Fruit fly (Drosophila melanogaster): ENCODE data around the gene Tsp26A.

The Tsp26A gene

dm6 chr2L:5977070-5977728, 22.8 kb upstream of the Tsp26A start (continued):
- TF ChIP-seq CG11398 (GFP tag; optimal IDR thresholded peaks at IDR 0.05) (no peak), al (GFP tag; IDR thresholded peaks at IDR 0.05) (no peak), CG9437 (GFP tag; optimal IDR thresholded peaks at IDR 0.05) (no peak), Xbp1 (GFP tag; optimal IDR thresholded peaks at IDR 0.05) (no peak), CG31365 (tag; optimal IDR thresholded peaks at IDR 0.05) (no peak), yki (optimal IDR thresholded peaks at IDR 0.05) (peak; percentile 19), Neu2 (GFP tag; optimal IDR thresholded peaks at IDR 0.05; ENCODE audit: borderline replicate concordance) (no peak), ham (GFP tag; IDR thresholded peaks at IDR 0.05) (no peak), CG4707 (GFP tag; optimal IDR thresholded peaks at IDR 0.05) (no peak), CG4328 (GFP tag; optimal IDR thresholded peaks at IDR 0.05) (peak; percentile 0), CG10431 (GFP tag; optimal IDR thresholded peaks at IDR 0.05) (no peak), CG17912 (GFP tag; optimal IDR thresholded peaks at IDR 0.05) (no peak), Gug (GFP tag; IDR thresholded peaks at IDR 0.05) (no peak), Vsx1 (GFP tag; optimal IDR thresholded peaks at IDR 0.05) (no peak), Ssrp (tag; optimal IDR thresholded peaks at IDR 0.05) (no peak), bbx (GFP tag; IDR thresholded peaks at IDR 0.05; ENCODE audit: partially characterized antibody) (no peak), CG15269 (tag; optimal IDR thresholded peaks at IDR 0.05) (no peak), Dref (GFP tag; IDR thresholded peaks at IDR 0.05) (no peak), CG14965 (GFP tag; optimal IDR thresholded peaks at IDR 0.05; ENCODE audit: borderline replicate concordance) (no peak), Trl (optimal IDR thresholded peaks at IDR 0.05) (peak in 1 of 2 experiments; percentile 64), Trl (GFP tag; optimal IDR thresholded peaks at IDR 0.05) (peak; percentile 16), sens-2 (GFP tag; IDR thresholded peaks at IDR 0.05) (no peak), CG13894 (tag; optimal IDR thresholded peaks at IDR 0.05) (peak; percentile 18), cg (GFP tag; optimal IDR thresholded peaks at IDR 0.05) (peak; percentile 36), CG6254 (GFP tag; optimal IDR thresholded peaks at IDR 0.05) (no peak), dimm (GFP tag; IDR thresholded peaks at IDR 0.05) (no peak), crol (GFP tag; IDR thresholded peaks at IDR 0.05) (no peak), Hr51 (GFP tag; optimal IDR thresholded peaks at IDR 0.05) (peak in 1 of 2 experiments; percentile 32), esg (GFP tag; conservative IDR thresholded peaks at IDR 0.05) (no peak), croc (GFP tag; conservative IDR thresholded peaks at IDR 0.05) (no peak), CG11695 (GFP tag; IDR thresholded peaks at IDR 0.05) (no peak), Stat92E (GFP tag; optimal IDR thresholded peaks at IDR 0.05) (no peak), CG1647 (GFP tag; optimal IDR thresholded peaks at IDR 0.05) (no peak), CrebB (tag; optimal IDR thresholded peaks at IDR 0.05) (no peak), so (GFP tag; IDR thresholded peaks at IDR 0.05) (no peak), CG7839 (tag; optimal IDR thresholded peaks at IDR 0.05) (no peak), Sry-δ (GFP tag; optimal IDR thresholded peaks at IDR 0.05) (peak; percentile 22), CG3995 (GFP tag; optimal IDR thresholded peaks at IDR 0.05) (no peak), ewg (GFP tag; optimal IDR thresholded peaks at IDR 0.05) (peak; percentile 37), CG3838 (GFP tag; optimal IDR thresholded peaks at IDR 0.05) (no peak), pum (GFP tag; optimal IDR thresholded peaks at IDR 0.05) (no peak), Sox102F (GFP tag; optimal IDR thresholded peaks at IDR 0.05) (no peak), stc (GFP tag; IDR thresholded peaks at IDR 0.05) (no peak), slbo (GFP tag; IDR thresholded peaks at IDR 0.05) (no peak), Dbx (GFP tag; IDR thresholded peaks at IDR 0.05) (no peak), tup (GFP tag; optimal IDR thresholded peaks at IDR 0.05) (no peak), CG1832 (GFP tag; optimal IDR thresholded peaks at IDR 0.05) (peak; percentile 46), CG7928 (GFP tag; optimal IDR thresholded peaks at IDR 0.05) (no peak), bsh (GFP tag; optimal IDR thresholded peaks at IDR 0.05) (no peak), MTF-1 (GFP tag; optimal IDR thresholded peaks at IDR 0.05; ENCODE audit: borderline replicate concordance) (no peak)
